Fruit fly (Drosophila melanogaster) ovary, adult (tissue): ENCODE results near the gene CG43703.
A peak's percentile ranks its signal among the peaks of the same experiment; 100 is the strongest.

ENCODE experiments used
- CG17801 ChIP-seq: fragments of 200-800 bp; optimal IDR thresholded peaks from 2 replicates; lab custom pipeline; 2019; ENCODE audit warnings: missing biosample characterization, mild to moderate bottlenecking, missing genetic modification characterization, moderate library complexity; ENCODE audit not compliant: partially characterized antibody

The CG43703 gene

dm6 chr2L:3771109-3772067, 6.1 kb downstream of the CG43703 start, which contains the start of gene bowl:
bowl (plus strand) TSS chr2L:3771700.
- peak; percentile 74 for TF ChIP-seq CG17801 (GFP tag; lab: Kevin White, UChicago)

- no peak for TF ChIP-seq CG17801 (GFP tag; lab: Kevin White, UChicago)
Measured at dm6 chr2L:3772068-3772428, 6.8 kb downstream of the CG43703 start.

dm6 chr2L:3772599-3772936, 7.3 kb downstream of the CG43703 start:
- no peak for TF ChIP-seq CG17801 (GFP tag; lab: Kevin White, UChicago)

dm6 chr2L:3772937-3773623, 7.8 kb downstream of the CG43703 start:
- TF ChIP-seq CG17801 (GFP tag; lab: Kevin White, UChicago): peak; percentile 25

- no peak for TF ChIP-seq CG17801 (GFP tag; lab: Kevin White, UChicago)
Measured at dm6 chr2L:3773624-3773978, 8.3 kb downstream of the CG43703 start.

- no peak for TF ChIP-seq CG17801 (GFP tag; lab: Kevin White, UChicago)
Measured at dm6 chr2L:3775767-3776351, 10.6 kb downstream of the CG43703 start.

dm6 chr2L:3776614-3777196, 11.4 kb downstream of the CG43703 start:
- TF ChIP-seq CG17801 (GFP tag; lab: Kevin White, UChicago): peak; percentile 70

- TF ChIP-seq CG17801 (GFP tag; lab: Kevin White, UChicago): no peak
Measured at dm6 chr2L:3777485-3777884, 12.2 kb downstream of the CG43703 start.

dm6 chr2L:3778157-3779060, 13.1 kb downstream of the CG43703 start:
- TF ChIP-seq CG17801 (GFP tag; lab: Kevin White, UChicago): no peak

- TF ChIP-seq CG17801 (GFP tag; lab: Kevin White, UChicago): peak; percentile 66
Measured at dm6 chr2L:3779143-3779788, 14.0 kb downstream of the CG43703 start.

- TF ChIP-seq CG17801 (GFP tag; lab: Kevin White, UChicago): no peak
Measured at dm6 chr2L:3780587-3780986, 15.3 kb downstream of the CG43703 start.

dm6 chr2L:3781132-3781877, 16.0 kb downstream of the CG43703 start:
- no peak for TF ChIP-seq CG17801 (GFP tag; lab: Kevin White, UChicago)
